Worm (Caenorhabditis elegans) whole organism, L3 larva: ENCODE measurements around the gene D1025.10.

ENCODE experiments used
- R02D3.7 ChIP-seq: fragments of 150-350 bp; optimal IDR thresholded peaks from 2 replicates; lab custom pipeline; 2014; ENCODE audit warnings: missing biosample characterization, missing genetic modification characterization
- ZK546.5 ChIP-seq: sonication (generic microtip); optimal IDR thresholded peaks from 2 replicates; lab custom pipeline; 2017; ENCODE audit warnings: missing biosample characterization, missing genetic modification characterization
- ztf-11 ChIP-seq: fragments of 150-350 bp; optimal IDR thresholded peaks from 2 replicates; lab custom pipeline; 2014; ENCODE audit warnings: missing biosample characterization, missing genetic modification characterization
- ztf-4 ChIP-seq: fragments of 150-350 bp; optimal IDR thresholded peaks from 2 replicates; lab custom pipeline; 2014; ENCODE audit warnings: missing biosample characterization, missing genetic modification characterization

ce11 chrX:14543224-14543623 is 26.6 kb downstream of the D1025.10 start, which contains the start of gene T24C2.3:
- TF ChIP-seq ZK546.5 (tag; lab: Kevin White, UChicago) = no peak
- no peak for TF ChIP-seq R02D3.7
- no peak for TF ChIP-seq ztf-4
- TF ChIP-seq ztf-11 (tag; lab: Kevin White, UChicago) = no peak
